Worm (Caenorhabditis elegans) whole organism, young adult: ENCODE data around the gene wrm-1.
A peak's percentile ranks its signal among the peaks of the same experiment; 100 is the strongest.

Source experiments
- B0019.2 ChIP-seq: fragments of 200-800 bp; sonication (Bioruptor generic); conservative IDR thresholded peaks from 2 replicates; pipeline ENCODE4 v1.3.6; 2022; ENCODE audit warnings: missing genetic modification reagents, missing genetic modification characterization, missing compliant biosample characterization
- C17E4.6 ChIP-seq: fragments of 200-800 bp; sonication (Bioruptor generic); IDR thresholded peaks from 2 replicates; pipeline ENCODE4 v1.3.6; 2022; ENCODE audit warnings: missing genetic modification reagents, missing genetic modification characterization, missing compliant biosample characterization
- D2030.7 ChIP-seq: fragments of 200-800 bp; sonication (Bioruptor generic); IDR thresholded peaks from 2 replicates; pipeline ENCODE4 v1.3.6; 2022; ENCODE audit warnings: missing genetic modification reagents, missing genetic modification characterization, missing compliant biosample characterization
- F23B12.7 ChIP-seq: sonication (generic microtip); optimal IDR thresholded peaks from 2 replicates; lab custom pipeline; 2017; ENCODE audit warnings: missing genetic modification characterization, mild to moderate bottlenecking, missing compliant biosample characterization, antibody characterized with exemption, moderate library complexity; ENCODE audit not compliant: insufficient read depth
- F39B2.1 ChIP-seq: fragments of 200-800 bp; sonication (Bioruptor generic); IDR thresholded peaks from 2 replicates; pipeline ENCODE4 v1.3.6; 2022; ENCODE audit warnings: missing genetic modification reagents, missing genetic modification characterization, missing compliant biosample characterization
- F52B5.7 ChIP-seq: sonication (generic microtip); optimal IDR thresholded peaks from 2 replicates; lab custom pipeline; 2016; ENCODE audit warnings: mild to moderate bottlenecking, missing genetic modification characterization, missing compliant biosample characterization
- F55B11.4 ChIP-seq: sonication (generic microtip); optimal IDR thresholded peaks from 2 replicates; lab custom pipeline; 2016; ENCODE audit warnings: missing compliant biosample characterization, missing genetic modification characterization, borderline replicate concordance; ENCODE audit not compliant: insufficient read depth
- T07F8.4 ChIP-seq: sonication (generic microtip); optimal IDR thresholded peaks from 2 replicates; lab custom pipeline; 2016; ENCODE audit warnings: mild to moderate bottlenecking, missing genetic modification characterization, moderate library complexity, missing compliant biosample characterization
- Y53F4B.3 ChIP-seq: fragments of 200-800 bp; sonication (Bioruptor generic); IDR thresholded peaks from 2 replicates; pipeline ENCODE4 v1.3.6; 2022; ENCODE audit warnings: missing genetic modification reagents, missing genetic modification characterization, missing compliant biosample characterization
- Y56A3A.18 ChIP-seq: fragments of 200-800 bp; sonication (Bioruptor generic); IDR thresholded peaks from 2 replicates; pipeline ENCODE4 v1.3.6; 2022; ENCODE audit warnings: missing genetic modification reagents, missing genetic modification characterization, missing compliant biosample characterization
- Y67H2A.10 ChIP-seq: fragments of 200-800 bp; sonication (Bioruptor generic); conservative IDR thresholded peaks from 2 replicates; pipeline ENCODE4 v1.3.6; 2022; ENCODE audit warnings: missing genetic modification reagents, missing genetic modification characterization, missing compliant biosample characterization
- Y95B8A.8 ChIP-seq: fragments of 200-800 bp; sonication (Bioruptor generic); IDR thresholded peaks from 2 replicates; pipeline ENCODE4 v1.3.6; 2022; ENCODE audit warnings: missing genetic modification reagents, missing genetic modification characterization, missing compliant biosample characterization
- aptf-2 ChIP-seq: fragments of 200-800 bp; sonication (Bioruptor generic); conservative IDR thresholded peaks from 2 replicates; pipeline ENCODE4 v1.3.6; 2022; ENCODE audit warnings: missing genetic modification reagents, missing genetic modification characterization, missing compliant biosample characterization
- athp-1 ChIP-seq: sonication (generic microtip); optimal IDR thresholded peaks from 2 replicates; lab custom pipeline; 2017; ENCODE audit warnings: mild to moderate bottlenecking, missing genetic modification characterization, missing compliant biosample characterization
- attf-3 ChIP-seq: fragments of 200-800 bp; sonication (Bioruptor generic); conservative IDR thresholded peaks from 2 replicates; pipeline ENCODE4 v1.3.6; 2022; ENCODE audit warnings: missing genetic modification reagents, missing genetic modification characterization, missing compliant biosample characterization
- attf-5 ChIP-seq: fragments of 200-800 bp; sonication (Bioruptor generic); optimal IDR thresholded peaks from 2 replicates; lab custom pipeline; 2018; ENCODE audit warnings: mild to moderate bottlenecking, missing genetic modification characterization, missing compliant biosample characterization
- attf-6 ChIP-seq: fragments of 200-800 bp; sonication (Bioruptor generic); IDR thresholded peaks from 2 replicates; pipeline ENCODE4 v1.3.6; 2022; ENCODE audit warnings: missing genetic modification reagents, missing genetic modification characterization, missing compliant biosample characterization
- bed-2 ChIP-seq: fragments of 200-800 bp; sonication (Bioruptor generic); IDR thresholded peaks from 2 replicates; pipeline ENCODE4 v1.3.6; 2022; ENCODE audit warnings: missing genetic modification reagents, missing genetic modification characterization, missing compliant biosample characterization
- cebp-2 ChIP-seq: fragments of 200-800 bp; sonication (Bioruptor generic); IDR thresholded peaks from 2 replicates; pipeline ENCODE4 v1.3.6; 2022; ENCODE audit warnings: missing genetic modification characterization, missing compliant biosample characterization
- ceh-100 ChIP-seq: fragments of 200-800 bp; sonication (Bioruptor generic); IDR thresholded peaks from 2 replicates; pipeline ENCODE4 v1.3.6; 2022; ENCODE audit warnings: missing genetic modification reagents, missing genetic modification characterization, missing compliant biosample characterization
- ceh-27 ChIP-seq: fragments of 200-800 bp; sonication (Bioruptor generic); optimal IDR thresholded peaks from 2 replicates; lab custom pipeline; 2018; ENCODE audit warnings: mild to moderate bottlenecking, missing genetic modification characterization, moderate library complexity, missing compliant biosample characterization
- ceh-40 ChIP-seq: fragments of 200-800 bp; sonication (Bioruptor generic); IDR thresholded peaks from 2 replicates; pipeline ENCODE4 v1.3.6; 2022; ENCODE audit warnings: missing genetic modification characterization, missing compliant biosample characterization
- ceh-91 ChIP-seq: fragments of 200-800 bp; sonication (Bioruptor generic); IDR thresholded peaks from 2 replicates; pipeline ENCODE4 v1.3.6; 2022; ENCODE audit warnings: missing genetic modification reagents, missing genetic modification characterization, missing compliant biosample characterization
- die-1 ChIP-seq: sonication (generic microtip); optimal IDR thresholded peaks from 2 replicates; lab custom pipeline; 2016; ENCODE audit warnings: missing genotype, mild to moderate bottlenecking, missing genetic modification characterization, missing compliant biosample characterization
- dpff-1 ChIP-seq: sonication (generic microtip); optimal IDR thresholded peaks from 2 replicates; lab custom pipeline; 2017; ENCODE audit warnings: mild to moderate bottlenecking, missing genetic modification characterization, missing compliant biosample characterization
- efl-1 ChIP-seq: fragments of 150-350 bp; optimal IDR thresholded peaks from 2 replicates; lab custom pipeline; 2014; ENCODE audit warnings: missing biosample characterization, missing genetic modification reagents, missing genetic modification characterization
- ekl-4 ChIP-seq: fragments of 200-800 bp; sonication (Bioruptor generic); IDR thresholded peaks from 2 replicates; pipeline ENCODE4 v1.3.6; 2022; ENCODE audit warnings: missing genetic modification reagents, missing genetic modification characterization, missing compliant biosample characterization
- hlh-26 ChIP-seq: fragments of 200-800 bp; sonication (Bioruptor generic); conservative IDR thresholded peaks from 2 replicates; pipeline ENCODE4 v1.3.6; 2022; ENCODE audit warnings: missing genetic modification reagents, missing genetic modification characterization, missing compliant biosample characterization
- hrde-1 ChIP-seq: sonication (generic microtip); optimal IDR thresholded peaks from 2 replicates; lab custom pipeline; 2016; ENCODE audit warnings: missing genetic modification characterization, mild to moderate bottlenecking, missing compliant biosample characterization, moderate library complexity, missing genotype, missing genetic modification reagents, borderline replicate concordance
- lsy-27 ChIP-seq: sonication (generic microtip); optimal IDR thresholded peaks from 2 replicates; lab custom pipeline; 2017; ENCODE audit warnings: missing genetic modification characterization, mild to moderate bottlenecking, missing compliant biosample characterization, antibody characterized with exemption, missing genotype, borderline replicate concordance; ENCODE audit not compliant: insufficient read depth
- madf-3 ChIP-seq: fragments of 200-800 bp; sonication (Bioruptor generic); IDR thresholded peaks from 2 replicates; pipeline ENCODE4 v1.3.6; 2022; ENCODE audit warnings: missing genetic modification reagents, missing genetic modification characterization, missing compliant biosample characterization
- madf-8 ChIP-seq: fragments of 200-800 bp; sonication (Bioruptor generic); conservative IDR thresholded peaks from 2 replicates; pipeline ENCODE4 v1.3.6; 2022; ENCODE audit warnings: missing genetic modification reagents, missing genetic modification characterization, missing compliant biosample characterization
- mel-28 ChIP-seq: sonication (generic microtip); optimal IDR thresholded peaks from 2 replicates; lab custom pipeline; 2016; ENCODE audit warnings: borderline replicate concordance, mild to moderate bottlenecking, missing genetic modification characterization, missing compliant biosample characterization
- mxl-1 ChIP-seq: sonication (generic microtip); optimal IDR thresholded peaks from 2 replicates; lab custom pipeline; 2016; ENCODE audit warnings: missing genetic modification characterization, missing compliant biosample characterization
- nfyb-1 ChIP-seq: fragments of 200-800 bp; sonication (Bioruptor generic); IDR thresholded peaks from 2 replicates; pipeline ENCODE4 v1.3.6; 2022; ENCODE audit warnings: missing genetic modification reagents, missing genetic modification characterization, missing compliant biosample characterization
- nhr-179 ChIP-seq: sonication (generic microtip); optimal IDR thresholded peaks from 2 replicates; lab custom pipeline; 2016; ENCODE audit warnings: mild to moderate bottlenecking, missing genetic modification characterization, missing compliant biosample characterization
- nhr-90 ChIP-seq: sonication (generic microtip); optimal IDR thresholded peaks from 2 replicates; lab custom pipeline; 2016; ENCODE audit warnings: missing genotype, mild to moderate bottlenecking, missing genetic modification characterization, missing compliant biosample characterization
- rec-8 ChIP-seq, 2 experiments: sonication (generic microtip); optimal IDR thresholded peaks; 2 replicates each; lab custom pipeline; 2016; ENCODE audit warnings: mild to moderate bottlenecking in 2 of 2, missing genetic modification characterization in 2 of 2, missing genetic modification reagents in 2 of 2, missing genotype in 2 of 2, missing biosample characterization in 1 of 2, missing compliant biosample characterization in 1 of 2, moderate library complexity in 1 of 2
- repo-1 ChIP-seq: sonication (generic microtip); optimal IDR thresholded peaks from 2 replicates; lab custom pipeline; 2017; ENCODE audit warnings: mild to moderate bottlenecking, missing genetic modification characterization, missing compliant biosample characterization
- rpc-1 ChIP-seq, 2 experiments: fragments of 150-350 bp in 1 of 2; sonication (generic microtip) in 1 of 2; optimal IDR thresholded peaks; 2 replicates each; lab custom pipeline; 2014 to 2018; ENCODE audit warnings: missing biosample characterization in 1 of 2, missing genetic modification characterization in 1 of 2, missing genetic modification reagents in 1 of 2, missing genotype in 1 of 2
- snpc-1.3 ChIP-seq: sonication (generic microtip); optimal IDR thresholded peaks from 2 replicates; lab custom pipeline; 2017; ENCODE audit warnings: missing genetic modification characterization, mild to moderate bottlenecking, missing compliant biosample characterization, antibody characterized with exemption, moderate library complexity, missing genotype, missing genetic modification reagents; ENCODE audit not compliant: insufficient read depth
- somi-1 ChIP-seq: fragments of 200-800 bp; sonication (Bioruptor generic); optimal IDR thresholded peaks from 2 replicates; lab custom pipeline; 2018; ENCODE audit warnings: mild to moderate bottlenecking, missing genetic modification characterization, missing compliant biosample characterization
- tbp1 ChIP-seq: fragments of 200-800 bp; sonication (Bioruptor generic); optimal IDR thresholded peaks from 2 replicates; lab custom pipeline; 2018; ENCODE audit warnings: mild to moderate bottlenecking, missing genetic modification characterization, missing compliant biosample characterization
- zfh-2 ChIP-seq: fragments of 200-800 bp; sonication (Bioruptor generic); conservative IDR thresholded peaks from 2 replicates; pipeline ENCODE4 v1.3.6; 2022; ENCODE audit warnings: missing genetic modification reagents, missing genetic modification characterization, missing compliant biosample characterization
- ztf-22 ChIP-seq: fragments of 200-800 bp; sonication (Bioruptor generic); optimal IDR thresholded peaks from 2 replicates; lab custom pipeline; 2018; ENCODE audit warnings: mild to moderate bottlenecking, missing genetic modification characterization, moderate library complexity, missing compliant biosample characterization
- ztf-28 ChIP-seq: fragments of 200-800 bp; sonication (Bioruptor generic); IDR thresholded peaks from 2 replicates; pipeline ENCODE4 v1.3.6; 2022; ENCODE audit warnings: missing genetic modification reagents, missing genetic modification characterization, missing compliant biosample characterization
- ztf-6 ChIP-seq: fragments of 200-800 bp; sonication (Bioruptor generic); IDR thresholded peaks from 2 replicates; pipeline ENCODE4 v1.3.6; 2022; ENCODE audit warnings: missing genetic modification reagents, missing genetic modification characterization, missing compliant biosample characterization

wrm-1 gene

DNA sequence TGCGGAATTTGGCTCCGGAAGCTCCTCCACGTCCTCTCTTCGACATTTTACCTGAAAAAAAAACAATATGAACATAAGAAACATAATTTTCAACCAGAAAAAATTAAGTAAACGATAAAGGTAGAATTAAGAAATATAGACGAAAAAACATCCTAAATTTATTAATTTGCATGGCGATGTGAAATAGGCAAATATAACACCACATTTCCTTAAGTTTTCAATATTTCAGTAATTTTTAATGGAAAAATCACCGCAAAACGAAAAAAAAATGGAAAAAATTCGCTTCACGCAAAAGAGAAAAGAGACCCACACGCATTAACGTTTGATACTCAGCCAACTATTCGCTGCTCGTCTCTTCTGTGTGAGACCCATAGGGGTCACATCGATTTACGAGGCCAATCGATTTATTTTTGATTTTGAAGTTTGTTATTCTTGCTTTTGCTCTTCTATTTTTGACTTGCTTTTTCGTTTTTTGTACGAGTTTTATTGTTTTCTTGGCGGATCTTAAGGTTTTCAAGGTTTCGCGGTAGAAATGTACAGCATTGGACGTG lies 16.5 kb upstream of the wrm-1 start, which contains the start of gene rpl-23:
Gene rpl-23, minus strand, starts transcription at position 51 of the 551 bp plus-strand sequence.
- TF ChIP-seq Y95B8A.8 (GFP tag; lab: Robert Waterston, UW) (peak; percentile 74; the same call in 1 of the 2 replicates), F39B2.1 (GFP tag; lab: Robert Waterston, UW) (no peak), cebp-2 (GFP tag; lab: Robert Waterston, UW) (no peak), madf-3 (GFP tag; lab: Robert Waterston, UW) (peak; percentile 86), B0019.2 (GFP tag; lab: Robert Waterston, UW) (peak; percentile 48; the same call in 1 of the 2 replicates), Y56A3A.18 (GFP tag; lab: Robert Waterston, UW) (no peak), nhr-179 (tag; lab: Kevin White, UChicago) (no peak), efl-1 (GFP tag; lab: Kevin White, UChicago) (peak; percentile 65), repo-1 (no peak), ztf-28 (GFP tag; lab: Robert Waterston, UW) (no peak), hrde-1 (tag; lab: Kevin White, UChicago) (no peak), F52B5.7 (tag; lab: Kevin White, UChicago) (no peak), rec-8 (tag; optimal IDR thresholded peaks at IDR 0.05; lab: Kevin White, UChicago) (no peak), nfyb-1 (GFP tag; lab: Robert Waterston, UW) (0 out of 2 replicates have a peak, but pooled peaks have one; percentile 12), ztf-6 (GFP tag; lab: Robert Waterston, UW) (no peak), die-1 (tag; lab: Kevin White, UChicago) (no peak), attf-5 (GFP tag; lab: Kevin White, UChicago) (peak; percentile 91), mxl-1 (tag; lab: Kevin White, UChicago) (no peak), tbp1 (GFP tag; lab: Kevin White, UChicago) (peak; percentile 61), ceh-91 (GFP tag; lab: Robert Waterston, UW) (peak; percentile 68), aptf-2 (0 out of 2 replicates have a peak, but pooled peaks have one; percentile 48), zfh-2 (GFP tag; lab: Robert Waterston, UW) (no peak), snpc-1.3 (tag; lab: Kevin White, UChicago) (peak; percentile 78), D2030.7 (GFP tag; lab: Robert Waterston, UW) (peak; percentile 77), madf-8 (GFP tag; lab: Robert Waterston, UW) (peak; percentile 41), ceh-100 (GFP tag; lab: Robert Waterston, UW) (no peak), somi-1 (no peak), dpff-1 (no peak), Y53F4B.3 (GFP tag; lab: Robert Waterston, UW) (no peak), attf-3 (peak; percentile 57), F23B12.7 (tag; lab: Kevin White, UChicago) (peak; percentile 92), lsy-27 (tag; lab: Kevin White, UChicago) (peak; percentile 53), ztf-22 (GFP tag; lab: Kevin White, UChicago) (no peak), C17E4.6 (no peak), ceh-27 (GFP tag; lab: Kevin White, UChicago) (peak; percentile 77), hlh-26 (GFP tag; lab: Robert Waterston, UW) (no peak), attf-6 (GFP tag; lab: Robert Waterston, UW) (no peak), F55B11.4 (tag; lab: Kevin White, UChicago) (no peak), bed-2 (GFP tag; lab: Robert Waterston, UW) (no peak), ceh-40 (no peak), athp-1 (tag; lab: Kevin White, UChicago) (peak; percentile 81), Y67H2A.10 (no peak), T07F8.4 (no peak), nhr-90 (no peak), ekl-4 (peak; percentile 67; the same call in 1 of the 2 replicates), rpc-1 (optimal IDR thresholded peaks at IDR 0.05; lab: Kevin White, UChicago) (no peak), rpc-1 (tag; optimal IDR thresholded peaks at IDR 0.05; lab: Kevin White, UChicago) (no peak), mel-28 (tag; lab: Kevin White, UChicago) (no peak)
